Fruit fly (Drosophila melanogaster) whole organism, embryonic: ENCODE measurements around the gene Crz.

Experiments
- Abd-B ChIP-seq: fragments of 200-800 bp; sonication (Bioruptor generic); optimal IDR thresholded peaks from 2 replicates; lab custom pipeline; 2018; ENCODE audit warnings: missing biosample characterization, mild to moderate bottlenecking, missing genetic modification characterization, moderate library complexity
- Antp ChIP-seq: fragments of 200-800 bp; sonication (Bioruptor generic); optimal IDR thresholded peaks from 3 replicates; lab custom pipeline; 2016; ENCODE audit warnings: missing biosample characterization, missing genetic modification characterization
- Atf-2 ChIP-seq: fragments of 200-800 bp; sonication (Bioruptor generic); optimal IDR thresholded peaks from 2 replicates; lab custom pipeline; 2016; ENCODE audit warnings: missing biosample characterization, missing genetic modification characterization
- B-H2 ChIP-seq: fragments of 200-800 bp; sonication (Bioruptor generic); optimal IDR thresholded peaks from 2 replicates; lab custom pipeline; 2018; ENCODE audit warnings: missing biosample characterization, mild to moderate bottlenecking, missing genetic modification characterization
- CG10462 ChIP-seq: fragments of 200-800 bp; sonication (Bioruptor generic); optimal IDR thresholded peaks from 2 replicates; lab custom pipeline; 2016; ENCODE audit warnings: missing biosample characterization, missing genetic modification characterization
- CG11504 ChIP-seq: fragments of 200-800 bp; sonication (Bioruptor generic); optimal IDR thresholded peaks from 3 replicates; lab custom pipeline; 2019; ENCODE audit warnings: missing biosample characterization, mild to moderate bottlenecking, missing genetic modification characterization, moderate library complexity
- CG11696 ChIP-seq: fragments of 200-800 bp; sonication (Bioruptor generic); IDR thresholded peaks from 2 replicates; pipeline ENCODE4 v1.3.6; 2022; ENCODE audit warnings: missing biosample characterization, missing genetic modification characterization
- CG12659 ChIP-seq: fragments of 200-800 bp; sonication (Bioruptor generic); optimal IDR thresholded peaks from 3 replicates; lab custom pipeline; 2017; ENCODE audit warnings: mild to moderate bottlenecking, missing biosample characterization, missing genetic modification reagents, missing genetic modification characterization
- CG13296 ChIP-seq: fragments of 200-800 bp; sonication (Bioruptor generic); optimal IDR thresholded peaks from 3 replicates; lab custom pipeline; 2018; ENCODE audit warnings: missing biosample characterization, mild to moderate bottlenecking, missing genetic modification characterization
- CG16863 ChIP-seq: fragments of 200-800 bp; sonication (Bioruptor generic); optimal IDR thresholded peaks from 3 replicates; lab custom pipeline; 2016; ENCODE audit warnings: missing biosample characterization, missing genetic modification characterization
- CG17361 ChIP-seq: fragments of 200-800 bp; sonication (Bioruptor generic); IDR thresholded peaks from 3 replicates; pipeline ENCODE4 v1.3.6; 2022; ENCODE audit warnings: missing biosample characterization, missing genetic modification characterization
- CG17568 ChIP-seq: fragments of 200-800 bp; sonication (Bioruptor generic); optimal IDR thresholded peaks from 2 replicates; lab custom pipeline; 2018; ENCODE audit warnings: missing biosample characterization, mild to moderate bottlenecking, missing genetic modification characterization, moderate library complexity
- CG17829 ChIP-seq: fragments of 200-800 bp; optimal IDR thresholded peaks from 2 replicates; lab custom pipeline; 2019; ENCODE audit warnings: missing biosample characterization, mild to moderate bottlenecking, missing genetic modification characterization, moderate library complexity
- CG2712 ChIP-seq: fragments of 200-800 bp; optimal IDR thresholded peaks from 3 replicates; lab custom pipeline; 2019; ENCODE audit warnings: missing biosample characterization, mild to moderate bottlenecking, missing genetic modification characterization, moderate library complexity
- CG32532 ChIP-seq: fragments of 200-800 bp; sonication (Bioruptor generic); IDR thresholded peaks from 2 replicates; pipeline ENCODE4 v1.3.6; 2022; ENCODE audit warnings: missing biosample characterization, missing genetic modification characterization
- CG4328 ChIP-seq: fragments of 200-800 bp; sonication (Bioruptor generic); optimal IDR thresholded peaks from 3 replicates; lab custom pipeline; 2017; ENCODE audit warnings: missing biosample characterization, missing genetic modification reagents, missing genetic modification characterization
- CG5245 ChIP-seq: fragments of 200-800 bp; sonication (Bioruptor generic); optimal IDR thresholded peaks from 3 replicates; lab custom pipeline; 2016; ENCODE audit warnings: missing biosample characterization, missing genetic modification characterization
- CG7271 ChIP-seq: fragments of 200-800 bp; sonication (Bioruptor generic); optimal IDR thresholded peaks from 2 replicates; lab custom pipeline; 2018; ENCODE audit warnings: missing biosample characterization, mild to moderate bottlenecking, missing genetic modification characterization, moderate library complexity
- CG7928 ChIP-seq: fragments of 200-800 bp; sonication (Bioruptor generic); optimal IDR thresholded peaks from 2 replicates; lab custom pipeline; 2017; ENCODE audit warnings: missing biosample characterization, mild to moderate bottlenecking, missing genetic modification characterization
- CG8290 ChIP-seq, 3 experiments: fragments of 200-800 bp; sonication (Bioruptor generic); optimal IDR thresholded peaks; 2 replicates each; lab custom pipeline; 2016 to 2019; ENCODE audit warnings: missing biosample characterization in 3 of 3, missing genetic modification characterization in 3 of 3, mild to moderate bottlenecking in 2 of 3, moderate library complexity in 1 of 3
- Chrac-16 ChIP-seq: fragments of 200-800 bp; sonication (Bioruptor generic); optimal IDR thresholded peaks from 3 replicates; lab custom pipeline; 2016; ENCODE audit warnings: missing biosample characterization, missing genetic modification characterization
- E2f1 ChIP-seq: fragments of 200-800 bp; sonication (Bioruptor generic); IDR thresholded peaks from 2 replicates; pipeline ENCODE4 v1.3.6; 2022; ENCODE audit warnings: missing biosample characterization, missing genetic modification characterization
- Fer2 ChIP-seq: fragments of 200-800 bp; sonication (Bioruptor generic); optimal IDR thresholded peaks from 2 replicates; lab custom pipeline; 2018; ENCODE audit warnings: missing biosample characterization, mild to moderate bottlenecking, missing genetic modification characterization, moderate library complexity
- Fer3 ChIP-seq: fragments of 200-800 bp; sonication (Bioruptor generic); optimal IDR thresholded peaks from 2 replicates; lab custom pipeline; 2018; ENCODE audit warnings: missing biosample characterization, mild to moderate bottlenecking, missing genetic modification characterization, moderate library complexity
- HHEX ChIP-seq: fragments of 200-800 bp; sonication (Bioruptor generic); optimal IDR thresholded peaks from 3 replicates; lab custom pipeline; 2017; ENCODE audit warnings: missing biosample characterization, mild to moderate bottlenecking, missing genetic modification characterization, missing genetic modification reagents
- HLH4C ChIP-seq: fragments of 200-800 bp; sonication (Bioruptor generic); IDR thresholded peaks from 3 replicates; pipeline ENCODE4 v1.3.6; 2022; ENCODE audit warnings: missing biosample characterization, missing genetic modification characterization; ENCODE audit not compliant: partially characterized antibody
- Hr39 ChIP-seq: fragments of >200 bp; optimal IDR thresholded peaks from 2 replicates; lab custom pipeline; 2017
- Hr51 ChIP-seq, 2 experiments: fragments of 200-800 bp; sonication (Bioruptor generic); optimal IDR thresholded peaks; 2 replicates in 1 of 2; 3 replicates in 1 of 2; lab custom pipeline; 2016 to 2018; ENCODE audit warnings: missing biosample characterization in 2 of 2, missing genetic modification characterization in 2 of 2, mild to moderate bottlenecking in 1 of 2, moderate library complexity in 1 of 2
- MESR4 ChIP-seq: fragments of 200-800 bp; sonication (Bioruptor generic); optimal IDR thresholded peaks from 2 replicates; lab custom pipeline; 2018; ENCODE audit warnings: missing biosample characterization, mild to moderate bottlenecking, missing genetic modification characterization, moderate library complexity
- NC2β ChIP-seq: fragments of 200-800 bp; sonication (Bioruptor generic); optimal IDR thresholded peaks from 2 replicates; lab custom pipeline; 2016; ENCODE audit warnings: missing biosample characterization, missing genetic modification characterization
- NfI ChIP-seq: fragments of 200-800 bp; sonication (Bioruptor generic); optimal IDR thresholded peaks from 3 replicates; lab custom pipeline; 2018; ENCODE audit warnings: missing biosample characterization, mild to moderate bottlenecking, missing genetic modification characterization, moderate library complexity
- YL-1 ChIP-seq: fragments of 200-800 bp; sonication (Bioruptor generic); optimal IDR thresholded peaks from 3 replicates; lab custom pipeline; 2017; ENCODE audit warnings: missing biosample characterization, mild to moderate bottlenecking, missing genetic modification characterization
- bcd ChIP-seq: fragments of 200-800 bp; sonication (Bioruptor generic); optimal IDR thresholded peaks from 2 replicates; lab custom pipeline; 2017; ENCODE audit warnings: missing biosample characterization, mild to moderate bottlenecking, missing genetic modification characterization
- bowl ChIP-seq: fragments of 200-800 bp; sonication (Bioruptor generic); IDR thresholded peaks from 2 replicates; pipeline ENCODE4 v1.3.6; 2022; ENCODE audit warnings: missing biosample characterization, missing genetic modification characterization
- danr ChIP-seq: fragments of 200-800 bp; sonication (Bioruptor generic); IDR thresholded peaks from 2 replicates; pipeline ENCODE4 v1.3.6; 2022; ENCODE audit warnings: missing biosample characterization, missing genetic modification characterization
- emc ChIP-seq: fragments of 200-800 bp; sonication (Bioruptor generic); optimal IDR thresholded peaks from 2 replicates; lab custom pipeline; 2016; ENCODE audit warnings: missing biosample characterization, missing genetic modification characterization
- ftz-f1 ChIP-seq: fragments of 200-800 bp; sonication (Bioruptor generic); optimal IDR thresholded peaks from 2 replicates; lab custom pipeline; 2016; ENCODE audit warnings: missing biosample characterization, missing genetic modification characterization
- gem ChIP-seq: fragments of 200-800 bp; sonication (Bioruptor generic); optimal IDR thresholded peaks from 2 replicates; lab custom pipeline; 2019; ENCODE audit warnings: missing biosample characterization, mild to moderate bottlenecking, missing genetic modification characterization, moderate library complexity
- hb ChIP-seq: fragments of 200-800 bp; sonication (Bioruptor generic); IDR thresholded peaks from 3 replicates; pipeline ENCODE4 v1.3.6; 2022; ENCODE audit warnings: missing biosample characterization, missing genetic modification characterization; ENCODE audit not compliant: partially characterized antibody
- her ChIP-seq: fragments of 200-800 bp; sonication (Bioruptor generic); optimal IDR thresholded peaks from 2 replicates; lab custom pipeline; 2016; ENCODE audit warnings: missing biosample characterization, missing genetic modification characterization
- knrl ChIP-seq: fragments of 200-800 bp; sonication (Bioruptor generic); IDR thresholded peaks from 3 replicates; pipeline ENCODE4 v1.3.6; 2022; ENCODE audit warnings: missing biosample characterization, missing genetic modification characterization; ENCODE audit not compliant: partially characterized antibody
- lilli ChIP-seq: fragments of 200-800 bp; sonication (Bioruptor generic); optimal IDR thresholded peaks from 3 replicates; lab custom pipeline; 2016; ENCODE audit warnings: missing biosample characterization, missing genetic modification characterization
- run ChIP-seq: fragments of 200-800 bp; sonication (Bioruptor generic); optimal IDR thresholded peaks from 3 replicates; lab custom pipeline; 2018; ENCODE audit warnings: missing biosample characterization, mild to moderate bottlenecking, missing genetic modification characterization
- slbo ChIP-seq: fragments of 200-800 bp; sonication (Bioruptor generic); IDR thresholded peaks from 2 replicates; pipeline ENCODE4 v1.3.6; 2022; ENCODE audit warnings: missing biosample characterization, missing genetic modification characterization
- slp2 ChIP-seq: fragments of 200-800 bp; sonication (Bioruptor generic); optimal IDR thresholded peaks from 2 replicates; lab custom pipeline; 2016; ENCODE audit warnings: missing biosample characterization, missing genetic modification characterization
- tll ChIP-seq, 2 experiments: fragments of 200-800 bp in 1 of 2; fragments of >200 bp in 1 of 2; sonication (Bioruptor generic) in 1 of 2; optimal IDR thresholded peaks; 2 replicates each; lab custom pipeline; 2017 to 2019; ENCODE audit warnings: missing biosample characterization in 2 of 2, missing genetic modification characterization in 2 of 2, mild to moderate bottlenecking in 1 of 2, moderate library complexity in 1 of 2
- z ChIP-seq: fragments of 200-800 bp; sonication (Bioruptor generic); IDR thresholded peaks from 3 replicates; pipeline ENCODE4 v1.3.6; 2022; ENCODE audit warnings: missing biosample characterization, missing genetic modification characterization
- zfh2 ChIP-seq: fragments of 200-800 bp; sonication (Bioruptor generic); optimal IDR thresholded peaks from 2 replicates; lab custom pipeline; 2016; ENCODE audit warnings: missing biosample characterization, missing genetic modification characterization

Crz gene

DNA sequence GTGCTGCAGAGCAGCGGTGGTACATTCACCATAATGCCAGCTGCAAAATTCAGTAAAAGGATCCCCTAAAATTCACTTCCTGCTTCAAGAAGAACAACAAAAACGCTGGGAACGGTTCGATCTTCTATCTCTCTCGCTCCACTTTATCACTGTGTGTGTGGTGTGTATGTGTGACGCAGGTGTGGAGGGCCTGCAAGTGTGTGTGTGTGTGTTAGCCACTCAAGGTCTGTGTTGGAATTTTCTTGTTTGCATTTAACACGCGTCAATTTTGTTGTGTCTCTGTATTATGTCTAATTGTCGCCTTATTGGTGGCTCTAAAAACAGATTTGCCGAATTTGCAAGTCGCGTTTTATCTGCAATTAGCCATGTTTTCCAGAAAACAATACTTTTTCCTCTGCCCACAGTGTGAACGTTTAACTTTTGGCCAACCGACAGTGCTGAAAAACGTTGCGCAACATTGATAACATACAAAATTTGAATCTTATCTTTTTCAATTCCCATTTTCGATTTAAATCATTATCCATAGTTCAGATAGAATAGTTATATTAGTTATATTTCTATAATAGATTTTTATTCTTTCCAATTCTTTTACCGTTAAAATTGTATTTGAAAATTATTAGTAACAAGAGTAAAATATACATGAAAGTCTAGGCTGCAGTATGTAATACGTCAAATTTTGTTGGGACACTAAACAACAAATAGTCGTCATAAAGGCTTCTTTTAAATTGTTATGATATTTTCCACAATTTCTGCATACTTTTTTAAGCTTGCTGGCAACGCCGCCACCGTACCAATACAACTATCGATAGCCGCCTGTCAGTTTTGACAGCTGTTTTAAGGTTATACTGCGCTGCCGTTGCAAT lies 11.8 kb downstream of the Crz start, which contains the start of the genes Afti and ATPsynE (continued):
- peak; percentile 33 for TF ChIP-seq CG10462
- TF ChIP-seq CG16863 (GFP tag; lab: Kevin White, UChicago) = peak; percentile 52
- peak; percentile 74 for TF ChIP-seq CG17361
- TF ChIP-seq lilli = peak; percentile 76
- TF ChIP-seq B-H2 (GFP tag; lab: Kevin White, UChicago) = peak; percentile 81
- peak; percentile 71 for TF ChIP-seq Fer2 (tag; lab: Kevin White, UChicago)
- TF ChIP-seq E2f1 (GFP tag; lab: Robert Waterston, UW) = no peak
- TF ChIP-seq CG4328 = peak; percentile 42
- peak; percentile 22 for TF ChIP-seq her
- peak; percentile 39; the same call in 1 of the 3 replicates for TF ChIP-seq z (GFP tag; lab: Robert Waterston, UW)
- TF ChIP-seq hb (GFP tag; lab: Robert Waterston, UW) = peak; percentile 44; the same call in 2 of the 3 replicates
- TF ChIP-seq bcd = peak; percentile 72
- peak; percentile 73 for TF ChIP-seq CG17829 (tag; lab: Kevin White, UChicago)
- TF ChIP-seq zfh2 = peak; percentile 73
- peak in 1 of 2 experiments; percentile 22 for TF ChIP-seq Hr51 (GFP tag; optimal IDR thresholded peaks at IDR 0.05; lab: Kevin White, UChicago)
- TF ChIP-seq CG32532 (GFP tag; lab: Robert Waterston, UW) = peak; percentile 84
- TF ChIP-seq emc (GFP tag; lab: Kevin White, UChicago) = peak; percentile 2
- peak; percentile 65 for TF ChIP-seq Fer3
- peak; percentile 73 for TF ChIP-seq CG13296 (GFP tag; lab: Kevin White, UChicago)
- peak; percentile 70 for TF ChIP-seq CG2712
- TF ChIP-seq bowl (GFP tag; lab: Robert Waterston, UW) = no peak
- no peak for TF ChIP-seq CG17568 (GFP tag; lab: Kevin White, UChicago)
- no peak for TF ChIP-seq CG11696 (GFP tag; lab: Robert Waterston, UW)
- TF ChIP-seq CG7271 (tag; lab: Kevin White, UChicago) = no peak
- peak; percentile 87 for TF ChIP-seq slbo (GFP tag; lab: Robert Waterston, UW)
- peak; percentile 40 for TF ChIP-seq Atf-2 (GFP tag; lab: Kevin White, UChicago)
- peak; percentile 69 for TF ChIP-seq Chrac-16
- no peak for TF ChIP-seq CG11504 (tag; lab: Kevin White, UChicago)
- peak; percentile 59 for TF ChIP-seq HLH4C (GFP tag; lab: Robert Waterston, UW)
- peak; percentile 65 for TF ChIP-seq slp2 (GFP tag; lab: Kevin White, UChicago)
- peak; percentile 41 for TF ChIP-seq HHEX (GFP tag; lab: Kevin White, UChicago)
- peak; percentile 97 for TF ChIP-seq ftz-f1
- TF ChIP-seq tll (GFP tag; optimal IDR thresholded peaks at IDR 0.05; lab: Kevin White, UChicago) = no peak
- peak; percentile 72 for TF ChIP-seq knrl (GFP tag; lab: Robert Waterston, UW)
- TF ChIP-seq Abd-B (GFP tag; lab: Kevin White, UChicago) = no peak
- TF ChIP-seq Antp = peak; percentile 67
- TF ChIP-seq CG8290 (GFP tag; optimal IDR thresholded peaks at IDR 0.05; lab: Kevin White, UChicago) = no peak
- TF ChIP-seq CG8290 (tag; optimal IDR thresholded peaks at IDR 0.05; lab: Kevin White, UChicago) = no peak
- TF ChIP-seq CG7928 = peak; percentile 17
- TF ChIP-seq gem (tag; lab: Kevin White, UChicago) = peak; percentile 80
- TF ChIP-seq NC2β (GFP tag; lab: Kevin White, UChicago) = peak; percentile 38
- TF ChIP-seq danr = 0 out of 2 replicates have a peak, but pooled peaks have one; percentile 32
- TF ChIP-seq run = no peak
- peak; percentile 79 for TF ChIP-seq NfI (GFP tag; lab: Kevin White, UChicago)
- no peak for TF ChIP-seq Hr39 (lab: Kevin White, UChicago)
- peak; percentile 67 for TF ChIP-seq YL-1 (GFP tag; lab: Kevin White, UChicago)
- peak; percentile 34 for TF ChIP-seq CG5245 (GFP tag; lab: Kevin White, UChicago)
- TF ChIP-seq CG12659 (GFP tag; lab: Kevin White, UChicago) = peak; percentile 77
- peak; percentile 93 for TF ChIP-seq MESR4 (GFP tag; lab: Kevin White, UChicago)
